Fruit fly (Drosophila melanogaster) whole organism, adult: ENCODE measurements around the gene CG32573.

Experiments
- CG33017 ChIP-seq: fragments of 200-800 bp; sonication (Bioruptor generic); optimal IDR thresholded peaks from 2 replicates; lab custom pipeline; 2018; ENCODE audit warnings: missing biosample characterization, mild to moderate bottlenecking, missing genetic modification characterization, moderate library complexity
- CG7101 ChIP-seq: fragments of 200-800 bp; sonication (Bioruptor generic); optimal IDR thresholded peaks from 2 replicates; lab custom pipeline; 2018; ENCODE audit warnings: missing biosample characterization, mild to moderate bottlenecking, missing genetic modification characterization, moderate library complexity
- Clk ChIP-seq: fragments of 200-800 bp; sonication (Bioruptor generic); optimal IDR thresholded peaks from 2 replicates; lab custom pipeline; 2017; ENCODE audit warnings: missing biosample characterization, missing genetic modification characterization
- Hr96 ChIP-seq: fragments of 200-800 bp; sonication (Bioruptor generic); optimal IDR thresholded peaks from 2 replicates; lab custom pipeline; 2016; ENCODE audit warnings: missing biosample characterization, missing genetic modification characterization
- cnc ChIP-seq, 2 experiments: fragments of >200 bp; optimal IDR thresholded peaks; 2 replicates each; lab custom pipeline; 2017
- kay ChIP-seq: fragments of 200-800 bp; sonication (Bioruptor generic); peaks from one replicate; lab custom pipeline; 2016; ENCODE audit warnings: missing biosample characterization, missing genetic modification characterization, borderline replicate concordance
- pad ChIP-seq: fragments of 200-800 bp; sonication (Bioruptor generic); optimal IDR thresholded peaks from 3 replicates; lab custom pipeline; 2017; ENCODE audit warnings: missing biosample characterization, missing genetic modification characterization, mild to moderate bottlenecking, moderate library complexity, missing genetic modification reagents
- tj ChIP-seq: fragments of 200-800 bp; sonication (Bioruptor generic); optimal IDR thresholded peaks from 3 replicates; lab custom pipeline; 2017; ENCODE audit warnings: missing biosample characterization, mild to moderate bottlenecking, missing genetic modification characterization, moderate library complexity
- toe ChIP-seq: fragments of 200-800 bp; sonication (Bioruptor generic); optimal IDR thresholded peaks from 2 replicates; lab custom pipeline; 2016; ENCODE audit warnings: missing biosample characterization, missing genetic modification characterization

DNA sequence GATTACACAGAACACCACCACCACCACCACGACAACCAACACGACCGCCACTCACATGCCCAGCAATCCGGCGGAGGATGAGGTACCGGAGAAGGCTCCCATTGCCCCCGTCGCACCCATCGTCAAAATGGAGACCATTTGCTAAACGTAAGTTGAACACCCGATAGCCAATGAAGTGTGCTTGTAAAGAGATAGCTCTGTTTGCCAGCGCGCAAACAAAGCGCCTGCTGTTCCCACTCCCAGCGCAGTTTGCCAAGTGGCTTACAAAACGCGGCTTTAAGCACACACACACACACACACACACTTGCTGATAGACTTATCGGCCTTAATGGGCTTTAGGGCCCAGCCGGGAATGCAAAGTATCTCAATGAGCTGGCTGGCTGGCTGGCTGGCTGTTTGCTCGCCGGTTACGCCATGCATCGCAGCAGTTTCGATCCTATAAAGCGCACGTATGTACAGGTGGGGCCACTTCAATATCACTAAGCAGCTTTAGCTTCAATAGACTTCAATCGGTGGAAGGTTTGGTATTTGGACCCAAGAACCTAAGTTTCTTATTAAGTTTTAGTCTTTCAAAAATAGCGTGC, 7.7 kb upstream of the CG32573 start:
- TF ChIP-seq Hr96 (GFP tag; lab: Kevin White, UChicago) (no peak), toe (GFP tag; lab: Kevin White, UChicago) (no peak), Clk (GFP tag; lab: Kevin White, UChicago) (no peak), kay (no peak), tj (GFP tag; lab: Kevin White, UChicago) (no peak), cnc (optimal IDR thresholded peaks at IDR 0.05; lab: Kevin White, UChicago) (no peak), CG7101 (tag; lab: Kevin White, UChicago) (no peak), pad (no peak), CG33017 (tag; lab: Kevin White, UChicago) (no peak)
